Worm (Caenorhabditis elegans) whole organism, early embryonic: ENCODE measurements around the gene srz-54.

Experiments
- B0310.2 ChIP-seq: sonication (generic microtip); optimal IDR thresholded peaks from 2 replicates; lab custom pipeline; 2016; ENCODE audit warnings: mild to moderate bottlenecking, missing genetic modification characterization, missing compliant biosample characterization
- F13C5.2 ChIP-seq: sonication (generic microtip); optimal IDR thresholded peaks from 2 replicates; lab custom pipeline; 2017; ENCODE audit warnings: mild to moderate bottlenecking, missing genetic modification characterization, inconsistent platforms, missing compliant biosample characterization
- aly-1 ChIP-seq: sonication (generic microtip); optimal IDR thresholded peaks from 2 replicates; lab custom pipeline; 2016; ENCODE audit warnings: missing genetic modification characterization, missing compliant biosample characterization
- ama-1 ChIP-seq: fragments of 150-350 bp; optimal IDR thresholded peaks from 2 replicates; lab custom pipeline; 2014
- ceh-13 ChIP-seq: fragments of 200-800 bp; sonication (Bioruptor generic); optimal IDR thresholded peaks from 2 replicates; lab custom pipeline; 2018; ENCODE audit warnings: mild to moderate bottlenecking, missing genetic modification characterization, missing compliant biosample characterization
- ceh-36 ChIP-seq: sonication (generic microtip); optimal IDR thresholded peaks from 2 replicates; lab custom pipeline; 2016; ENCODE audit warnings: missing genetic modification characterization, inconsistent platforms, missing compliant biosample characterization
- ets-7 ChIP-seq: sonication (generic microtip); optimal IDR thresholded peaks from 2 replicates; lab custom pipeline; 2016; ENCODE audit warnings: missing genotype, missing genetic modification characterization, missing compliant biosample characterization
- flt-1 ChIP-seq: fragments of 200-800 bp; sonication (Bioruptor generic); IDR thresholded peaks from 2 replicates; pipeline ENCODE4 v1.3.6; 2022; ENCODE audit warnings: missing genetic modification characterization, missing compliant biosample characterization
- hmbx-1 ChIP-seq: sonication (generic microtip); optimal IDR thresholded peaks from 2 replicates; lab custom pipeline; 2016; ENCODE audit warnings: mild to moderate bottlenecking, missing genetic modification characterization, missing compliant biosample characterization
- hmg-4 ChIP-seq: fragments of 200-800 bp; sonication (Bioruptor generic); optimal IDR thresholded peaks from 2 replicates; lab custom pipeline; 2018; ENCODE audit warnings: mild to moderate bottlenecking, missing genetic modification characterization, missing compliant biosample characterization
- hnd-1 ChIP-seq: sonication (generic microtip); optimal IDR thresholded peaks from 2 replicates; lab custom pipeline; 2016; ENCODE audit warnings: missing genetic modification characterization, missing compliant biosample characterization
- pes-1 ChIP-seq: fragments of 200-800 bp; sonication (Bioruptor generic); IDR thresholded peaks from 2 replicates; pipeline ENCODE4 v1.3.6; 2022; ENCODE audit warnings: missing genetic modification reagents, missing genetic modification characterization, missing compliant biosample characterization
- scrt-1 ChIP-seq: fragments of 200-800 bp; sonication (Bioruptor generic); IDR thresholded peaks from 2 replicates; pipeline ENCODE4 v1.3.6; 2022; ENCODE audit warnings: missing genetic modification characterization, missing compliant biosample characterization
- sea-1 ChIP-seq: fragments of 200-800 bp; sonication (Bioruptor generic); conservative IDR thresholded peaks from 2 replicates; pipeline ENCODE4 v1.3.6; 2022; ENCODE audit warnings: missing genetic modification characterization, missing compliant biosample characterization
- tbx-11 ChIP-seq: fragments of 200-800 bp; sonication (Bioruptor generic); IDR thresholded peaks from 2 replicates; pipeline ENCODE4 v1.3.6; 2022; ENCODE audit warnings: missing genetic modification characterization, missing compliant biosample characterization
- tbx-37 ChIP-seq: fragments of 200-800 bp; sonication (Bioruptor generic); conservative IDR thresholded peaks from 2 replicates; pipeline ENCODE4 v1.3.6; 2022; ENCODE audit warnings: missing genetic modification reagents, missing genetic modification characterization, missing compliant biosample characterization
- tra-4 ChIP-seq: sonication (generic microtip); optimal IDR thresholded peaks from 2 replicates; lab custom pipeline; 2017; ENCODE audit warnings: missing genetic modification characterization, missing compliant biosample characterization

The srz-54 gene

DNA sequence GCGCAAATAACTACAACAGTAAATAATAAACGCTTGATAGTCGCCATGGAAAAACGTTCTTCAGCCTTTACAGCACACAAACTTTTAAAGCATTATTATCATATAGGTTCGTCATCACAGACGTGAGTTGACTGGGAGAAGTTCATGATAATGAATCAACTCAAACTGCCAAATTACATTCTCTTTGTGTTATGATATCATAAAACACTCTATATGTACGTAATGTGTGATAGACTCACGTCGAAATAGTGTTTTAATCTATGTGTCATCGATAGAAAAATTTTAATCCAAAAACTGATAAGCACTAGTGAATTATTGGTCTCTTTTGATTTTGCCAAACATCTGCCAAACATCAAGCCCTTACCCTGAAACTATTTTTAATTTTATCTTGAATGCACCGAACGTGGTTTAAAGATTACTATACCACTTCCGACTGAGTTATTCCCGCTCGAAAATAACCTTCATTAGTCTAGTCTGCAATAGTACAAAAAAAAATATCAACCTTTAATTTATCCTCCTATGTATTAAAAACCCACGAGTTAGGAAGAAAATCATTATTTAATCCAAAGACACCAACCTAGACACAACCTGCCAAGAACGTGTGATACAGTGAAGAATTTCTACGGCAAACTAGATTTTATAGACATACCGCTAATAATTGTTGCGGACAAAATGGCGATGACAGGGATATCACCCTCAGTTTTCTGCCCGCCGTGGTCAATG is 29.0 kb downstream of the srz-54 start, which contains the start of the genes clc-12 and clec-240:
TSS of gene clc-12 (minus strand) at position 47 of the 723 bp plus-strand sequence.
TSS of gene clec-240 (plus strand) at position 673 of the 723 bp plus-strand sequence.
- TF ChIP-seq tbx-37 (GFP tag; lab: Robert Waterston, UW) = no peak
- no peak for TF ChIP-seq pes-1 (GFP tag; lab: Robert Waterston, UW)
- TF ChIP-seq ceh-13 (GFP tag; lab: Kevin White, UChicago) = no peak
- no peak for TF ChIP-seq hmg-4
- no peak for TF ChIP-seq tra-4 (tag; lab: Kevin White, UChicago)
- TF ChIP-seq ceh-36 (tag; lab: Kevin White, UChicago) = no peak
- no peak for TF ChIP-seq F13C5.2 (tag; lab: Kevin White, UChicago)
- TF ChIP-seq flt-1 (GFP tag; lab: Robert Waterston, UW) = no peak
- TF ChIP-seq ets-7 = no peak
- TF ChIP-seq hmbx-1 (tag; lab: Kevin White, UChicago) = no peak
- TF ChIP-seq hnd-1 (tag; lab: Kevin White, UChicago) = no peak
- TF ChIP-seq scrt-1 (GFP tag; lab: Robert Waterston, UW) = no peak
- no peak for TF ChIP-seq tbx-11 (GFP tag; lab: Robert Waterston, UW)

ce11 chrV:17013232-17013631 is 32.8 kb downstream of the srz-54 start, which contains the start of gene clec-241:
clec-241 (minus strand) TSS chrV:17013332.
- TF ChIP-seq F13C5.2 (tag; lab: Kevin White, UChicago) (no peak), sea-1 (GFP tag; lab: Robert Waterston, UW) (no peak), tbx-11 (GFP tag; lab: Robert Waterston, UW) (no peak), tbx-37 (GFP tag; lab: Robert Waterston, UW) (no peak), hnd-1 (tag; lab: Kevin White, UChicago) (no peak), hmbx-1 (tag; lab: Kevin White, UChicago) (no peak), pes-1 (GFP tag; lab: Robert Waterston, UW) (no peak), hmg-4 (no peak), ceh-13 (GFP tag; lab: Kevin White, UChicago) (no peak)

DNA sequence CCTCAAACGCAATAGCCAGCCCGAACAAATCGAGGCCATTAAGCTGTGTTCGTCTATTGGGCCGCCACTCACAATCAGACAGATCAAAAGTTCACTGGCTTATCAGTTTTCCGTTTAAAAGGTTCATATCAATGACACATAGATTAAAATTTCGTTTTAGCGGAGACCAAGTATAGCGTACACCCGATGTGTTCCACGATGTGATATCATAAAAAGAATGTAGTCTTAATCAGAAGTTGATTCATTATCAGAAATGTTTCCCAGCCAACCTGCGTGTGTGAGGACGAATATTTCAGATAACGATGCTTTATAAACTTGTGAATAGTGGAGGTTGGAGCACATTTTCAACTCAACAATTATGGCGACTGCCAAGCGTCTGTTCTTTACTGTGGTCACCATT is 33.6 kb downstream of the srz-54 start, which contains the start of gene clc-13:
TSS of gene clc-13 (plus strand) at position 359 of the 400 bp plus-strand sequence.
- TF ChIP-seq hmg-4 (no peak), aly-1 (tag; lab: Kevin White, UChicago) (no peak), pes-1 (GFP tag; lab: Robert Waterston, UW) (no peak), tra-4 (tag; lab: Kevin White, UChicago) (no peak), hnd-1 (tag; lab: Kevin White, UChicago) (no peak), hmbx-1 (tag; lab: Kevin White, UChicago) (no peak), tbx-37 (GFP tag; lab: Robert Waterston, UW) (no peak), ets-7 (no peak), tbx-11 (GFP tag; lab: Robert Waterston, UW) (no peak), flt-1 (GFP tag; lab: Robert Waterston, UW) (no peak), scrt-1 (GFP tag; lab: Robert Waterston, UW) (no peak), B0310.2 (tag; lab: Kevin White, UChicago) (no peak), ceh-36 (tag; lab: Kevin White, UChicago) (no peak), sea-1 (GFP tag; lab: Robert Waterston, UW) (no peak), F13C5.2 (tag; lab: Kevin White, UChicago) (no peak), ceh-13 (GFP tag; lab: Kevin White, UChicago) (no peak), ama-1 (no peak)

ce11 chrV:17016787-17017186 is 36.3 kb downstream of the srz-54 start, which contains the start of gene srh-97:
srh-97 (plus strand) TSS chrV:17017087.
- TF ChIP-seq ets-7 (no peak), sea-1 (GFP tag; lab: Robert Waterston, UW) (no peak), pes-1 (GFP tag; lab: Robert Waterston, UW) (no peak), aly-1 (tag; lab: Kevin White, UChicago) (no peak), hmbx-1 (tag; lab: Kevin White, UChicago) (no peak), scrt-1 (GFP tag; lab: Robert Waterston, UW) (no peak), tbx-11 (GFP tag; lab: Robert Waterston, UW) (no peak), tbx-37 (GFP tag; lab: Robert Waterston, UW) (no peak), ama-1 (no peak), ceh-36 (tag; lab: Kevin White, UChicago) (no peak), hmg-4 (no peak), hnd-1 (tag; lab: Kevin White, UChicago) (no peak), tra-4 (tag; lab: Kevin White, UChicago) (no peak), B0310.2 (tag; lab: Kevin White, UChicago) (no peak)

ce11 chrV:17019690-17020089 is 39.2 kb downstream of the srz-54 start, which contains the start of gene F49H6.17:
F49H6.17 (plus strand) TSS chrV:17019990.
- TF ChIP-seq tbx-11 (GFP tag; lab: Robert Waterston, UW) = no peak
- TF ChIP-seq ets-7 = no peak
- TF ChIP-seq flt-1 (GFP tag; lab: Robert Waterston, UW) = no peak
- no peak for TF ChIP-seq ceh-13 (GFP tag; lab: Kevin White, UChicago)
- no peak for TF ChIP-seq ceh-36 (tag; lab: Kevin White, UChicago)
- no peak for TF ChIP-seq hmbx-1 (tag; lab: Kevin White, UChicago)
- no peak for TF ChIP-seq B0310.2 (tag; lab: Kevin White, UChicago)

ce11 chrV:17021361-17021760 is 40.9 kb downstream of the srz-54 start, which contains the start of gene F49H6.12:
F49H6.12 (minus strand) TSS chrV:17021461.
- TF ChIP-seq hnd-1 (tag; lab: Kevin White, UChicago) = no peak
- no peak for TF ChIP-seq hmbx-1 (tag; lab: Kevin White, UChicago)
- TF ChIP-seq tbx-11 (GFP tag; lab: Robert Waterston, UW) = no peak
- no peak for TF ChIP-seq hmg-4
- TF ChIP-seq aly-1 (tag; lab: Kevin White, UChicago) = no peak
- TF ChIP-seq ama-1 = no peak
- TF ChIP-seq tbx-37 (GFP tag; lab: Robert Waterston, UW) = no peak
- no peak for TF ChIP-seq ets-7
- TF ChIP-seq tra-4 (tag; lab: Kevin White, UChicago) = no peak
- TF ChIP-seq pes-1 (GFP tag; lab: Robert Waterston, UW) = no peak
- no peak for TF ChIP-seq scrt-1 (GFP tag; lab: Robert Waterston, UW)
- no peak for TF ChIP-seq ceh-36 (tag; lab: Kevin White, UChicago)
- no peak for TF ChIP-seq sea-1 (GFP tag; lab: Robert Waterston, UW)
